Worm (Caenorhabditis elegans): Measurements from ENCODE around the gene T01D3.3.
A peak's percentile ranks its signal among the peaks of the same experiment; 100 is the strongest.

The T01D3.3 gene

DNA sequence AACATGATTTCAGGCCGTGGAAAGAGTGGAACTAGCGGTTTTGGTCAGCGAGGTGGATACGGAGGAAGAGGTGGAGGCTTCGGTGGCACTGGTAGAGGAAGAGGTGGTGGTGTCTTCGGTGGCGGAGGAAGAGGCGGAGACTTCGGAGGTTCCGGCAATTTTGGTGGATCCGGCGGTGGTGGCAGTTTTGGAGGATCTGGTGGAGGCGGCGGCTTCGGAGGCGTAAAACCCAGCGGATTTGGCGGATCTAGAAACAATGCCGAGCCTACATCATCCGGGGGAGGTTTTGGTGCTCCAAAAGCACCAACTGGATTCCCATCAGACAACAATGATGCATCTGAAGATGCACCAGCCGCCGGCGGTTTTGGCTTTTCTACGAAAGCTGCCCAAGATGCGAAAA lies 35.7 kb upstream of the T01D3.3 start:
- TF ChIP-seq ceh-39 (tag; optimal IDR thresholded peaks at IDR 0.05): no peak
- peak; percentile 13 for TF ChIP-seq sptf-1 (tag; optimal IDR thresholded peaks at IDR 0.05)
- TF ChIP-seq ham-2 (GFP tag; optimal IDR thresholded peaks at IDR 0.05): no peak
- no peak for TF ChIP-seq flh-1 (GFP tag; optimal IDR thresholded peaks at IDR 0.05)

ce11 chrV:13669170-13669569 lies 34.9 kb upstream of the T01D3.3 start:
- no peak for TF ChIP-seq cnd-1 (tag; optimal IDR thresholded peaks at IDR 0.05)
- TF ChIP-seq zip-8 (tag; optimal IDR thresholded peaks at IDR 0.05): no peak
- no peak for TF ChIP-seq bed-3 (GFP tag; optimal IDR thresholded peaks at IDR 0.05)
- no peak for TF ChIP-seq nhr-2 (tag; optimal IDR thresholded peaks at IDR 0.05)
- no peak for TF ChIP-seq sptf-1 (tag; optimal IDR thresholded peaks at IDR 0.05)
- TF ChIP-seq lsy-2 (tag; optimal IDR thresholded peaks at IDR 0.05): no peak

- TF ChIP-seq ceh-39 (tag; optimal IDR thresholded peaks at IDR 0.05) (no peak), mep-1 (tag; optimal IDR thresholded peaks at IDR 0.05) (no peak), nhr-28 (tag; optimal IDR thresholded peaks at IDR 0.05) (no peak), cnd-1 (tag; optimal IDR thresholded peaks at IDR 0.05) (no peak), ceh-83 (GFP tag; optimal IDR thresholded peaks at IDR 0.05) (no peak), nhr-12 (tag; optimal IDR thresholded peaks at IDR 0.05) (no peak), flh-1 (GFP tag; optimal IDR thresholded peaks at IDR 0.05) (no peak), zip-8 (tag; optimal IDR thresholded peaks at IDR 0.05) (no peak), unc-62 (GFP tag; optimal IDR thresholded peaks at IDR 0.05) (no peak), unc-120 (tag; optimal IDR thresholded peaks at IDR 0.05; ENCODE audit: poor library complexity, severe bottlenecking) (no peak), ham-2 (GFP tag; optimal IDR thresholded peaks at IDR 0.05) (no peak), hlh-1 (tag; optimal IDR thresholded peaks at IDR 0.05) (no peak), lin-13 (tag; optimal IDR thresholded peaks at IDR 0.05) (no peak), drap-1 (GFP tag; optimal IDR thresholded peaks at IDR 0.05) (no peak), bed-3 (GFP tag; optimal IDR thresholded peaks at IDR 0.05) (no peak), ztf-11 (tag; optimal IDR thresholded peaks at IDR 0.05) (no peak), nhr-237 (tag; optimal IDR thresholded peaks at IDR 0.05) (no peak), lsy-2 (tag; optimal IDR thresholded peaks at IDR 0.05) (no peak), blmp-1 (tag; optimal IDR thresholded peaks at IDR 0.05) (no peak), mls-2 (tag; optimal IDR thresholded peaks at IDR 0.05) (no peak)
Observed at ce11 chrV:13671911-13672639, 32.0 kb upstream of the T01D3.3 start, which contains the start of the genes mip-2 and F58G11.4. Gene mip-2 (minus strand): TSS chrV:13671958. Gene F58G11.4 (plus strand): TSS chrV:13672589.

ce11 chrV:13678542-13678941 lies 25.5 kb upstream of the T01D3.3 start, which contains the start of the genes tag-65 and ccz-1:
Gene tag-65 (minus strand): TSS chrV:13678587.
Gene ccz-1 (plus strand): TSS chrV:13678875.
- TF ChIP-seq blmp-1 (tag; optimal IDR thresholded peaks at IDR 0.05) (no peak), tbx-8 (GFP tag; optimal IDR thresholded peaks at IDR 0.05) (no peak), lin-32 (GFP tag; optimal IDR thresholded peaks at IDR 0.05) (no peak), cnd-1 (tag; optimal IDR thresholded peaks at IDR 0.05) (no peak), nhr-28 (tag; optimal IDR thresholded peaks at IDR 0.05) (no peak), unc-62 (GFP tag; optimal IDR thresholded peaks at IDR 0.05) (peak; percentile 60), ces-1 (GFP tag; optimal IDR thresholded peaks at IDR 0.05) (peak; percentile 85), lsy-2 (tag; optimal IDR thresholded peaks at IDR 0.05) (peak; percentile 74), ham-2 (GFP tag; optimal IDR thresholded peaks at IDR 0.05) (no peak), hlh-1 (tag; optimal IDR thresholded peaks at IDR 0.05) (peak; percentile 36), unc-39 (tag; optimal IDR thresholded peaks at IDR 0.05) (no peak), mab-5 (tag; optimal IDR thresholded peaks at IDR 0.05) (peak; percentile 22), ceh-39 (tag; optimal IDR thresholded peaks at IDR 0.05) (no peak), elt-1 (tag; optimal IDR thresholded peaks at IDR 0.05; ENCODE audit: borderline replicate concordance, insufficient read depth) (no peak), ceh-43 (GFP tag; optimal IDR thresholded peaks at IDR 0.05) (no peak), bed-3 (GFP tag; optimal IDR thresholded peaks at IDR 0.05) (no peak), flh-1 (GFP tag; optimal IDR thresholded peaks at IDR 0.05) (no peak), unc-120 (tag; optimal IDR thresholded peaks at IDR 0.05; ENCODE audit: poor library complexity, severe bottlenecking) (no peak), M03D4.4 (tag; optimal IDR thresholded peaks at IDR 0.05) (no peak), ceh-83 (GFP tag; optimal IDR thresholded peaks at IDR 0.05) (peak; percentile 34), nhr-2 (tag; optimal IDR thresholded peaks at IDR 0.05) (peak; percentile 4), lin-13 (tag; optimal IDR thresholded peaks at IDR 0.05) (peak; percentile 66), zip-8 (tag; optimal IDR thresholded peaks at IDR 0.05) (no peak), ztf-11 (tag; optimal IDR thresholded peaks at IDR 0.05) (no peak), nhr-76 (tag; optimal IDR thresholded peaks at IDR 0.05) (no peak), sptf-1 (tag; optimal IDR thresholded peaks at IDR 0.05) (peak; percentile 60), nhr-237 (tag; optimal IDR thresholded peaks at IDR 0.05) (peak; percentile 78), drap-1 (GFP tag; optimal IDR thresholded peaks at IDR 0.05) (no peak), nhr-12 (tag; optimal IDR thresholded peaks at IDR 0.05) (no peak), snpc-4 (tag; optimal IDR thresholded peaks at IDR 0.05) (no peak), mls-2 (tag; optimal IDR thresholded peaks at IDR 0.05) (no peak), pha-4 (tag; optimal IDR thresholded peaks at IDR 0.05) (peak; percentile 90), sem-2 (GFP tag; optimal IDR thresholded peaks at IDR 0.05) (no peak), mep-1 (tag; optimal IDR thresholded peaks at IDR 0.05) (peak; percentile 74), elt-3 (tag; optimal IDR thresholded peaks at IDR 0.05) (no peak)

Measured in whole organism, mixed stage, embryonic.